Worm (Caenorhabditis elegans) whole organism, L1 larva: ENCODE measurements around the gene arl-3.

Experiments
- aha-1 ChIP-seq: fragments of 150-350 bp; optimal IDR thresholded peaks from 2 replicates; lab custom pipeline; 2014; ENCODE audit warnings: missing biosample characterization, missing genetic modification characterization
- blmp-1 ChIP-seq: fragments of 150-350 bp; optimal IDR thresholded peaks from 2 replicates; lab custom pipeline; 2014; ENCODE audit warnings: missing biosample characterization, missing genetic modification characterization
- dpl-1 ChIP-seq, 3 experiments: fragments of 150-350 bp in 2 of 3; sonication (generic microtip) in 1 of 3; optimal IDR thresholded peaks; 2 replicates each; lab custom pipeline; 2014 to 2017; ENCODE audit warnings: missing biosample characterization in 3 of 3, missing genetic modification characterization in 3 of 3, missing genetic modification reagents in 3 of 3
- elt-2 ChIP-seq: sonication (generic microtip); optimal IDR thresholded peaks from 2 replicates; lab custom pipeline; 2016; ENCODE audit warnings: missing genetic modification characterization, mild to moderate bottlenecking, inconsistent platforms, missing compliant biosample characterization, missing genetic modification reagents
- hpl-2 ChIP-seq: fragments of 150-350 bp; optimal IDR thresholded peaks from 2 replicates; lab custom pipeline; 2014; ENCODE audit warnings: missing biosample characterization, missing genetic modification reagents, missing genetic modification characterization
- mdl-1 ChIP-seq, 2 experiments: fragments of 150-350 bp; optimal IDR thresholded peaks; 2 replicates each; lab custom pipeline; 2014 to 2017; ENCODE audit warnings: missing biosample characterization in 2 of 2, missing genetic modification characterization in 2 of 2, inconsistent platforms in 1 of 2
- nhr-11 ChIP-seq: fragments of 150-350 bp; optimal IDR thresholded peaks from 2 replicates; lab custom pipeline; 2014; ENCODE audit warnings: missing biosample characterization, missing genetic modification characterization
- nhr-28 ChIP-seq: fragments of 150-350 bp; optimal IDR thresholded peaks from 2 replicates; lab custom pipeline; 2014; ENCODE audit warnings: missing biosample characterization, missing genetic modification characterization
- nhr-76 ChIP-seq: sonication (generic microtip); optimal IDR thresholded peaks from 2 replicates; lab custom pipeline; 2017; ENCODE audit warnings: missing biosample characterization, missing genetic modification characterization
- nhr-77 ChIP-seq: fragments of 150-350 bp; optimal IDR thresholded peaks from 2 replicates; lab custom pipeline; 2014; ENCODE audit warnings: missing biosample characterization, missing genetic modification characterization
- ztf-4 ChIP-seq: fragments of 150-350 bp; optimal IDR thresholded peaks from 2 replicates; lab custom pipeline; 2014; ENCODE audit warnings: missing biosample characterization, missing genetic modification characterization

DNA sequence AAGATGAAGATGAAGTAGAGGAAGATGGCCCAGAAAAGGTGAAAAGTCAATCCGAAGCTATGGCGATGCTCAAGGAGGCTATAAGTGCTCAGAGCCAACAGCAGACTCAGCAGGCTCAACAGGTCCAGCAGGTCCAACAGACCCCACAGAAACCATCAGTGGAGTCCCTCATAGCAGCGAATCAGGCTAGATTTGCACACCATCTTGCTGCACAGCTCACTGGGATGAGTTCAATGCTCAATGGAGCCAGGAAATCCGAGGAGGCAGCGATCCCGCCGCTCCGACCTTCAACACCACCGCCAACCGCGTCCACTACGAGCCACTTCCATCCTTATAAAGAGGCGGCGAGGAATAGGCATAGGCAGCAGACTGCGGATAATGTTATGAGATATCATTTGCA, 31.5 kb upstream of the arl-3 start:
- no peak for TF ChIP-seq elt-2 (tag; lab: Kevin White, UChicago)
- TF ChIP-seq nhr-11 (tag; lab: Kevin White, UChicago) = no peak
- no peak for TF ChIP-seq blmp-1
- no peak for TF ChIP-seq aha-1 (tag; lab: Kevin White, UChicago)
- no peak for TF ChIP-seq ztf-4 (tag; lab: Kevin White, UChicago)
- no peak for TF ChIP-seq nhr-28 (tag; lab: Kevin White, UChicago)
- no peak for TF ChIP-seq hpl-2
- no peak for TF ChIP-seq nhr-77 (tag; lab: Kevin White, UChicago)
- no peak for TF ChIP-seq dpl-1 (GFP tag; optimal IDR thresholded peaks at IDR 0.05; lab: Kevin White, UChicago)
- no peak for TF ChIP-seq nhr-76 (tag; lab: Kevin White, UChicago)
- TF ChIP-seq mdl-1 (tag; optimal IDR thresholded peaks at IDR 0.05; lab: Kevin White, UChicago) = no peak
